Worm (Caenorhabditis elegans) whole organism, early embryonic: Measurements from ENCODE around the gene ech-2.

ENCODE experiments used
- B0310.2 ChIP-seq: sonication (generic microtip); optimal IDR thresholded peaks from 2 replicates; lab custom pipeline; 2016; ENCODE audit warnings: mild to moderate bottlenecking, missing genetic modification characterization, missing compliant biosample characterization
- F13C5.2 ChIP-seq: sonication (generic microtip); optimal IDR thresholded peaks from 2 replicates; lab custom pipeline; 2017; ENCODE audit warnings: mild to moderate bottlenecking, missing genetic modification characterization, inconsistent platforms, missing compliant biosample characterization
- aly-1 ChIP-seq: sonication (generic microtip); optimal IDR thresholded peaks from 2 replicates; lab custom pipeline; 2016; ENCODE audit warnings: missing genetic modification characterization, missing compliant biosample characterization
- ama-1 ChIP-seq: fragments of 150-350 bp; optimal IDR thresholded peaks from 2 replicates; lab custom pipeline; 2014
- ceh-13 ChIP-seq: fragments of 200-800 bp; sonication (Bioruptor generic); optimal IDR thresholded peaks from 2 replicates; lab custom pipeline; 2018; ENCODE audit warnings: mild to moderate bottlenecking, missing genetic modification characterization, missing compliant biosample characterization
- ceh-36 ChIP-seq: sonication (generic microtip); optimal IDR thresholded peaks from 2 replicates; lab custom pipeline; 2016; ENCODE audit warnings: missing genetic modification characterization, inconsistent platforms, missing compliant biosample characterization
- ets-7 ChIP-seq: sonication (generic microtip); optimal IDR thresholded peaks from 2 replicates; lab custom pipeline; 2016; ENCODE audit warnings: missing genotype, missing genetic modification characterization, missing compliant biosample characterization
- flt-1 ChIP-seq: fragments of 200-800 bp; sonication (Bioruptor generic); IDR thresholded peaks from 2 replicates; pipeline ENCODE4 v1.3.6; 2022; ENCODE audit warnings: missing genetic modification characterization, missing compliant biosample characterization
- hmbx-1 ChIP-seq: sonication (generic microtip); optimal IDR thresholded peaks from 2 replicates; lab custom pipeline; 2016; ENCODE audit warnings: mild to moderate bottlenecking, missing genetic modification characterization, missing compliant biosample characterization
- hmg-4 ChIP-seq: fragments of 200-800 bp; sonication (Bioruptor generic); optimal IDR thresholded peaks from 2 replicates; lab custom pipeline; 2018; ENCODE audit warnings: mild to moderate bottlenecking, missing genetic modification characterization, missing compliant biosample characterization
- hnd-1 ChIP-seq: sonication (generic microtip); optimal IDR thresholded peaks from 2 replicates; lab custom pipeline; 2016; ENCODE audit warnings: missing genetic modification characterization, missing compliant biosample characterization
- pes-1 ChIP-seq: fragments of 200-800 bp; sonication (Bioruptor generic); IDR thresholded peaks from 2 replicates; pipeline ENCODE4 v1.3.6; 2022; ENCODE audit warnings: missing genetic modification reagents, missing genetic modification characterization, missing compliant biosample characterization
- scrt-1 ChIP-seq: fragments of 200-800 bp; sonication (Bioruptor generic); IDR thresholded peaks from 2 replicates; pipeline ENCODE4 v1.3.6; 2022; ENCODE audit warnings: missing genetic modification characterization, missing compliant biosample characterization
- sea-1 ChIP-seq: fragments of 200-800 bp; sonication (Bioruptor generic); conservative IDR thresholded peaks from 2 replicates; pipeline ENCODE4 v1.3.6; 2022; ENCODE audit warnings: missing genetic modification characterization, missing compliant biosample characterization
- tbx-11 ChIP-seq: fragments of 200-800 bp; sonication (Bioruptor generic); IDR thresholded peaks from 2 replicates; pipeline ENCODE4 v1.3.6; 2022; ENCODE audit warnings: missing genetic modification characterization, missing compliant biosample characterization
- tbx-37 ChIP-seq: fragments of 200-800 bp; sonication (Bioruptor generic); conservative IDR thresholded peaks from 2 replicates; pipeline ENCODE4 v1.3.6; 2022; ENCODE audit warnings: missing genetic modification reagents, missing genetic modification characterization, missing compliant biosample characterization
- tra-4 ChIP-seq: sonication (generic microtip); optimal IDR thresholded peaks from 2 replicates; lab custom pipeline; 2017; ENCODE audit warnings: missing genetic modification characterization, missing compliant biosample characterization

The ech-2 gene

DNA sequence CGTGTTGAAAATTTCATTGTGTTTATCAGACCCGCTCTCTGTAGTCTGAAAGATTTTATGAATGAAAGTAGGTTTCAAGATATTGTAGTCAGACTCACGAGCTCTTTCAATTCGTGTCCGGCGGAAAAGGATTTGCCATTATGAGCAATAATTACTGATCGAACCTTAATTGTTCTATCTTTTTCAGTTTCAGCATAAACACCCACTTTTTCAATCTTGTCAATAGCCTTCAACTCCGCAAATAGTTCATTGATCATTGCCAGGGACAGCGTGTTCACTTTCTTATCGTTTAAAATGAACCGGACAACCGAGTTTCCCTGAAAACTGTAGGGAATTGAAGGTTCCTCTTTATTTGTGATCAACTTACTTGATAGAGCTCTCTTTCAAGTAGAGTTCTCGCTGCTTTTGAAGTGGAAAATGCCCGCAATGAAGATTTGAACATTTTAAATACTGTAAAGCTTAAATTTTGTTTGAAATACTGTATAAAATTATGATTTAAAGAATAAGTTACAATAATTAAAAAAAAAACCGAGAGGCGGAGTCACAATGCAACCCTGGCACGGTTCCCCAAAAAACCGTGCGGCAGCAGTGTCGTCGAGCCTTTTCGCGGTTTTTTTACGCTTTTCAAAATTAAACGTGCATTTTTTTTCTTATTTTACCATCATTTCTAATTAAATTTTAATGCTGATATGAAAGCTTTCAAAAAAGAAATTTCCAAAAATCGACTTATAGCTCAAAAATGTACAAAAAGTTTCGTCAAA lies at the start of gene ech-2:
ech-2 (minus strand) TSS at position 452 of the 761 bp plus-strand sequence.
- TF ChIP-seq tbx-37 (GFP tag; lab: Robert Waterston, UW) = no peak
- TF ChIP-seq ets-7 (tag; lab: Kevin White, UChicago) = no peak
- TF ChIP-seq hmbx-1 = no peak
- TF ChIP-seq hmg-4 (GFP tag; lab: Kevin White, UChicago) = no peak
- no peak for TF ChIP-seq ama-1 (lab: Kevin White, UChicago)
- TF ChIP-seq tra-4 (tag; lab: Kevin White, UChicago) = no peak
- no peak for TF ChIP-seq ceh-13 (GFP tag; lab: Kevin White, UChicago)
- TF ChIP-seq tbx-11 (GFP tag; lab: Robert Waterston, UW) = no peak
- no peak for TF ChIP-seq flt-1 (GFP tag; lab: Robert Waterston, UW)
- no peak for TF ChIP-seq scrt-1
- no peak for TF ChIP-seq aly-1
- TF ChIP-seq ceh-36 (tag; lab: Kevin White, UChicago) = no peak
- no peak for TF ChIP-seq F13C5.2 (tag; lab: Kevin White, UChicago)
- TF ChIP-seq sea-1 (GFP tag; lab: Robert Waterston, UW) = no peak
- TF ChIP-seq pes-1 (GFP tag; lab: Robert Waterston, UW) = no peak
- no peak for TF ChIP-seq B0310.2 (tag; lab: Kevin White, UChicago)

ce11 chrIV:11903676-11904075 lies 47.5 kb upstream of the ech-2 start:
- TF ChIP-seq hmg-4 (GFP tag; lab: Kevin White, UChicago) (no peak), tra-4 (tag; lab: Kevin White, UChicago) (no peak), flt-1 (GFP tag; lab: Robert Waterston, UW) (no peak), F13C5.2 (tag; lab: Kevin White, UChicago) (no peak), tbx-37 (GFP tag; lab: Robert Waterston, UW) (no peak), sea-1 (GFP tag; lab: Robert Waterston, UW) (no peak), B0310.2 (tag; lab: Kevin White, UChicago) (no peak), hmbx-1 (no peak)

DNA sequence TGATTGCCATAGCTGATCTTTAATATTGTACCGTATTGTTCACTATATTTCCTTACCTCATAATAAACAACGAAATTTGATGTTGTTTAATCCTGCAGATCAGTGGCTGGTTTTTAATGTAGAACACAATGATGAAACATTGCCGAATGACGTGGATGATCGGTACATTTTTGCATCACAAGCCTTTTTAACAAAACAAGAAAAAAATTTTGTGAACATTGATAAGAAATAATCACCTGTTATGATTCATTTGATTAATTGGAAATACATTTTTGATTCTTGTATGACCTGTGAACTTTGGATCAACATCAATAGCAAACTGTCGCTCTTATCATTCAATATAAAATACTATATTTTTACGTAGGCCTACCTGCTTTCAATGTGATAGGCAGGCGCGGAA lies 46.7 kb upstream of the ech-2 start:
- TF ChIP-seq hnd-1 (tag; lab: Kevin White, UChicago) = no peak
- TF ChIP-seq ets-7 (tag; lab: Kevin White, UChicago) = no peak
- no peak for TF ChIP-seq hmg-4 (GFP tag; lab: Kevin White, UChicago)
- no peak for TF ChIP-seq ceh-36 (tag; lab: Kevin White, UChicago)
- no peak for TF ChIP-seq scrt-1
- no peak for TF ChIP-seq tra-4 (tag; lab: Kevin White, UChicago)
- TF ChIP-seq hmbx-1 = no peak
- TF ChIP-seq tbx-37 (GFP tag; lab: Robert Waterston, UW) = no peak
- TF ChIP-seq B0310.2 (tag; lab: Kevin White, UChicago) = no peak
- no peak for TF ChIP-seq pes-1 (GFP tag; lab: Robert Waterston, UW)
- TF ChIP-seq aly-1 = no peak
- TF ChIP-seq ceh-13 (GFP tag; lab: Kevin White, UChicago) = no peak
- TF ChIP-seq sea-1 (GFP tag; lab: Robert Waterston, UW) = no peak
- TF ChIP-seq F13C5.2 (tag; lab: Kevin White, UChicago) = no peak
- no peak for TF ChIP-seq tbx-11 (GFP tag; lab: Robert Waterston, UW)
- TF ChIP-seq ama-1 (lab: Kevin White, UChicago) = no peak
- TF ChIP-seq flt-1 (GFP tag; lab: Robert Waterston, UW) = no peak

DNA sequence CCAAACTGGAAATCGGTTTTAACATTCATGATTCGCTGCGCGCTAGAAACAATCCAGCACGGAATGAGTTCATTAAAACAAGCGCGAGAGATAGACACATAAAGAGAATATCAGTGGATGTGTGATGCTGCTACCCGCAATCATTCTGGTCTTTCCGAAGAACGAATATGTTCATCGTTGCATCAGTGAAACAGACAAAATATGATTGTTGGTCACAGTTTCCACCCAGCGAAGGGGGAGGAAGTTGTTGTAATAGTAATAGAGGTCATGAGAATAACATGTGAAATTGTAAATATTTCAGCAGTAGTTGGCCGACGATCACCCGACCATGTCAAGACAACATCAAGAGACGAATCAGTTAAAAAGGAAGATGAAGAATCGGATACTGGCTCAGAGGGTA lies 45.1 kb upstream of the ech-2 start:
- TF ChIP-seq hmbx-1 = no peak
- TF ChIP-seq B0310.2 (tag; lab: Kevin White, UChicago) = no peak
- TF ChIP-seq scrt-1 = no peak
- TF ChIP-seq tra-4 (tag; lab: Kevin White, UChicago) = no peak
- TF ChIP-seq pes-1 (GFP tag; lab: Robert Waterston, UW) = no peak
- no peak for TF ChIP-seq tbx-37 (GFP tag; lab: Robert Waterston, UW)
- no peak for TF ChIP-seq ets-7 (tag; lab: Kevin White, UChicago)
- TF ChIP-seq F13C5.2 (tag; lab: Kevin White, UChicago) = no peak
- no peak for TF ChIP-seq ceh-36 (tag; lab: Kevin White, UChicago)
- no peak for TF ChIP-seq hmg-4 (GFP tag; lab: Kevin White, UChicago)
- no peak for TF ChIP-seq ama-1 (lab: Kevin White, UChicago)
- TF ChIP-seq tbx-11 (GFP tag; lab: Robert Waterston, UW) = no peak

ce11 chrIV:11900399-11900798 lies 44.2 kb upstream of the ech-2 start:
- TF ChIP-seq pes-1 (GFP tag; lab: Robert Waterston, UW) (no peak), hmg-4 (GFP tag; lab: Kevin White, UChicago) (no peak)

DNA sequence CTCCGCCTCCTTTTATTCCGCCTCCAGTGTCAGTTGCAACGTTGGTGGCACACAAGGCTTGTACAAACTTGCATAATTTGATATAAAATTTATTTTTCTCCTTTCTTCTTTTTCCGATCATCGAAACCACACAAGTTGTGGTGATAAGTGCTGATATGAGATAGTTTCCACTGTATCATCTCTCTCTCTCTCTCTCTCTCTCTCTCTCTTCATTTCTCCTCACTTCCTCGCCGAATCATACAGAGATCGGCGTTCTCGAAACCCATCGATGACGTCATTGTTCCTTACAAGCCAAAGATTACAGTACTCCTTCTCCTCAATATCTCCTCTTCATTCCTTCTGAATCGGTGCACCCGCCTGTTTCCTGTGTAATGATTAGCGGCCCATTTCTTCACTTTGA lies 43.2 kb upstream of the ech-2 start, which contains the start of gene nhr-43:
nhr-43 (plus strand) TSS at position 233 of the 400 bp plus-strand sequence.
- no peak for TF ChIP-seq scrt-1
- no peak for TF ChIP-seq hmbx-1
- no peak for TF ChIP-seq ama-1 (lab: Kevin White, UChicago)
- no peak for TF ChIP-seq hmg-4 (GFP tag; lab: Kevin White, UChicago)
- no peak for TF ChIP-seq ceh-36 (tag; lab: Kevin White, UChicago)
- TF ChIP-seq ets-7 (tag; lab: Kevin White, UChicago) = no peak
- TF ChIP-seq aly-1 = no peak
- TF ChIP-seq hnd-1 (tag; lab: Kevin White, UChicago) = no peak
- no peak for TF ChIP-seq flt-1 (GFP tag; lab: Robert Waterston, UW)
- no peak for TF ChIP-seq ceh-13 (GFP tag; lab: Kevin White, UChicago)
- TF ChIP-seq F13C5.2 (tag; lab: Kevin White, UChicago) = no peak
- TF ChIP-seq sea-1 (GFP tag; lab: Robert Waterston, UW) = no peak
- no peak for TF ChIP-seq tbx-11 (GFP tag; lab: Robert Waterston, UW)
- TF ChIP-seq pes-1 (GFP tag; lab: Robert Waterston, UW) = no peak
- no peak for TF ChIP-seq B0310.2 (tag; lab: Kevin White, UChicago)
- TF ChIP-seq tbx-37 (GFP tag; lab: Robert Waterston, UW) = no peak
- no peak for TF ChIP-seq tra-4 (tag; lab: Kevin White, UChicago)
